Fruit fly (Drosophila melanogaster) whole organism, wandering third instar larva: Measurements from ENCODE around the gene CG15549.

Experiments used
- CG32264 ChIP-seq: fragments of 200-800 bp; sonication (Bioruptor generic); optimal IDR thresholded peaks from 2 replicates; lab custom pipeline; 2016; ENCODE audit warnings: missing biosample characterization, missing genetic modification characterization
- Myc ChIP-seq: fragments of >200 bp; optimal IDR thresholded peaks from 2 replicates; lab custom pipeline; 2017
- Sp1 ChIP-seq: fragments of 200-800 bp; sonication (Bioruptor generic); optimal IDR thresholded peaks from 3 replicates; lab custom pipeline; 2019; ENCODE audit warnings: missing biosample characterization, mild to moderate bottlenecking, missing genetic modification characterization, moderate library complexity
- brk ChIP-seq: fragments of 200-800 bp; sonication (Bioruptor generic); optimal IDR thresholded peaks from 2 replicates; lab custom pipeline; 2016; ENCODE audit warnings: missing biosample characterization, mild to moderate bottlenecking, missing genetic modification characterization
- ey ChIP-seq: fragments of 200-800 bp; sonication (Bioruptor generic); optimal IDR thresholded peaks from 2 replicates; lab custom pipeline; 2016; ENCODE audit warnings: missing biosample characterization, missing genetic modification characterization
- foxo ChIP-seq, 2 experiments: fragments of 200-800 bp; sonication (Bioruptor generic); optimal IDR thresholded peaks; 2 replicates in 1 of 2; 3 replicates in 1 of 2; lab custom pipeline; 2016 to 2017; ENCODE audit warnings: missing biosample characterization in 2 of 2, missing genetic modification characterization in 2 of 2
- pan ChIP-seq: fragments of >200 bp; optimal IDR thresholded peaks from 2 replicates; lab custom pipeline; 2017

DNA sequence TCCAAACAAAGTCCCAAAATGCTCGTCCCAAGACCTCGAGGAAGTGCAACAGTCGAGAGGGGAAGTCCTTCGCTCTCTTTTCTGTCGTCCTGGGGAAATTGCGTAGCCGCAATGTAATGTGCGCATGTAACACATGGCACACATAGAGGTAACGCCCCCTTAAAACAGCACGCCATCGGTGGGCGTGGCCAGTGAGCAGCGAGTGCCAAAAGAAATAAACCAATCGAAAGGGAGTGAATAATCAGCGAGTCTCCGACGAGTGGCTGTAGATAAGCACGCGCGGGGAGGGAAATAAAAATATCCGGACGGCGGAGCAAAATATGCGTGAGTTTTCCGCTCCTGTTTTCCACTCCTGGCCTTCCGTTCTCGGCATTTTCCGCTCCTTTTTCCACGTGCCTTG, 27.3 kb downstream of the CG15549 start:
- no peak for TF ChIP-seq ey (GFP tag; lab: Kevin White, UChicago)
- TF ChIP-seq CG32264 (GFP tag; lab: Kevin White, UChicago): no peak
- no peak for TF ChIP-seq Sp1 (GFP tag; lab: Kevin White, UChicago)
- no peak for TF ChIP-seq brk (GFP tag; lab: Kevin White, UChicago)
- no peak for TF ChIP-seq pan (lab: Kevin White, UChicago)
- TF ChIP-seq Myc: no peak
- TF ChIP-seq foxo (GFP tag; optimal IDR thresholded peaks at IDR 0.05; lab: Kevin White, UChicago): no peak
